Worm (Caenorhabditis elegans) whole organism, young adult: ENCODE data around the gene cka-2.
A peak's percentile ranks its signal among the peaks of the same experiment; 100 is the strongest.

Experiments used
- C17E4.6 ChIP-seq: fragments of 200-800 bp; sonication (Bioruptor generic); IDR thresholded peaks from 2 replicates; pipeline ENCODE4 v1.3.6; 2022; ENCODE audit warnings: missing genetic modification reagents, missing genetic modification characterization, missing compliant biosample characterization
- F22D6.2 ChIP-seq: sonication (generic microtip); optimal IDR thresholded peaks from 2 replicates; lab custom pipeline; 2016; ENCODE audit warnings: mild to moderate bottlenecking, missing genetic modification characterization, missing compliant biosample characterization
- F37B4.10 ChIP-seq: fragments of 200-800 bp; sonication (Bioruptor generic); IDR thresholded peaks from 2 replicates; pipeline ENCODE4 v1.3.6; 2022; ENCODE audit warnings: missing genetic modification characterization, missing compliant biosample characterization
- F49E8.2 ChIP-seq: sonication (generic microtip); optimal IDR thresholded peaks from 3 replicates; lab custom pipeline; 2017; ENCODE audit warnings: missing genetic modification characterization, mild to moderate bottlenecking, missing compliant biosample characterization, antibody characterized with exemption, moderate library complexity; ENCODE audit not compliant: insufficient read depth
- K11D2.4 ChIP-seq: fragments of 200-800 bp; sonication (Bioruptor generic); IDR thresholded peaks from 2 replicates; pipeline ENCODE4 v1.3.6; 2022; ENCODE audit warnings: missing genetic modification reagents, missing genetic modification characterization, missing compliant biosample characterization
- K12H6.12 ChIP-seq: fragments of 200-800 bp; sonication (Bioruptor generic); optimal IDR thresholded peaks from 2 replicates; lab custom pipeline; 2018; ENCODE audit warnings: mild to moderate bottlenecking, missing genetic modification characterization, missing compliant biosample characterization
- Y79H2A.3 ChIP-seq: fragments of 200-800 bp; sonication (Bioruptor generic); conservative IDR thresholded peaks from 2 replicates; pipeline ENCODE4 v1.3.6; 2022; ENCODE audit warnings: missing genetic modification reagents, missing genetic modification characterization, missing compliant biosample characterization
- Y95B8A.8 ChIP-seq: fragments of 200-800 bp; sonication (Bioruptor generic); IDR thresholded peaks from 2 replicates; pipeline ENCODE4 v1.3.6; 2022; ENCODE audit warnings: missing genetic modification reagents, missing genetic modification characterization, missing compliant biosample characterization
- athp-1 ChIP-seq: sonication (generic microtip); optimal IDR thresholded peaks from 2 replicates; lab custom pipeline; 2017; ENCODE audit warnings: mild to moderate bottlenecking, missing genetic modification characterization, missing compliant biosample characterization
- attf-5 ChIP-seq: fragments of 200-800 bp; sonication (Bioruptor generic); optimal IDR thresholded peaks from 2 replicates; lab custom pipeline; 2018; ENCODE audit warnings: mild to moderate bottlenecking, missing genetic modification characterization, missing compliant biosample characterization
- bed-2 ChIP-seq: fragments of 200-800 bp; sonication (Bioruptor generic); IDR thresholded peaks from 2 replicates; pipeline ENCODE4 v1.3.6; 2022; ENCODE audit warnings: missing genetic modification reagents, missing genetic modification characterization, missing compliant biosample characterization
- cebp-1 ChIP-seq, 2 experiments: fragments of 200-800 bp in 1 of 2; sonication (Bioruptor generic) in 1 of 2; sonication (generic microtip) in 1 of 2; IDR thresholded peaks in 1 of 2; optimal IDR thresholded peaks in 1 of 2; 2 replicates each; pipeline versions ENCODE4 v1.3.6 to Lab custom; 2017 to 2022; ENCODE audit warnings: missing compliant biosample characterization in 2 of 2, missing genetic modification characterization in 2 of 2, mild to moderate bottlenecking in 1 of 2, missing genetic modification reagents in 1 of 2, moderate library complexity in 1 of 2
- chd-7 ChIP-seq: sonication (generic microtip); optimal IDR thresholded peaks from 2 replicates; lab custom pipeline; 2016; ENCODE audit warnings: mild to moderate bottlenecking, missing genetic modification characterization, moderate library complexity, missing compliant biosample characterization
- die-1 ChIP-seq: sonication (generic microtip); optimal IDR thresholded peaks from 2 replicates; lab custom pipeline; 2016; ENCODE audit warnings: missing genotype, mild to moderate bottlenecking, missing genetic modification characterization, missing compliant biosample characterization
- dox-1 ChIP-seq: fragments of 200-800 bp; sonication (Bioruptor generic); IDR thresholded peaks from 2 replicates; pipeline ENCODE4 v1.3.6; 2022; ENCODE audit warnings: missing genetic modification reagents, missing genetic modification characterization, missing compliant biosample characterization
- dpff-1 ChIP-seq: sonication (generic microtip); optimal IDR thresholded peaks from 2 replicates; lab custom pipeline; 2017; ENCODE audit warnings: mild to moderate bottlenecking, missing genetic modification characterization, missing compliant biosample characterization
- dpl-1 ChIP-seq: fragments of 150-350 bp; optimal IDR thresholded peaks from 2 replicates; lab custom pipeline; 2014; ENCODE audit warnings: missing biosample characterization, missing genetic modification reagents, missing genetic modification characterization
- egl-18 ChIP-seq: fragments of 200-800 bp; sonication (Bioruptor generic); IDR thresholded peaks from 2 replicates; pipeline ENCODE4 v1.3.6; 2022; ENCODE audit warnings: missing genetic modification reagents, missing genetic modification characterization, missing compliant biosample characterization
- egl-44 ChIP-seq: fragments of 200-800 bp; sonication (Bioruptor generic); IDR thresholded peaks from 2 replicates; pipeline ENCODE4 v1.3.6; 2022; ENCODE audit warnings: missing genetic modification reagents, missing genetic modification characterization, missing compliant biosample characterization
- egrh-3 ChIP-seq: fragments of 200-800 bp; sonication (Bioruptor generic); IDR thresholded peaks from 2 replicates; pipeline ENCODE4 v1.3.6; 2022; ENCODE audit warnings: missing genetic modification reagents, missing genetic modification characterization, missing compliant biosample characterization
- ets-4 ChIP-seq: fragments of 200-800 bp; sonication (Bioruptor generic); optimal IDR thresholded peaks from 2 replicates; lab custom pipeline; 2018; ENCODE audit warnings: mild to moderate bottlenecking, missing genetic modification characterization, missing compliant biosample characterization
- fkh-3 ChIP-seq: sonication (generic microtip); optimal IDR thresholded peaks from 2 replicates; lab custom pipeline; 2016; ENCODE audit warnings: mild to moderate bottlenecking, missing genetic modification characterization, missing compliant biosample characterization
- hlh-12 ChIP-seq: sonication (generic microtip); optimal IDR thresholded peaks from 2 replicates; lab custom pipeline; 2016; ENCODE audit warnings: missing genetic modification characterization, missing compliant biosample characterization
- hmg-1.2 ChIP-seq: fragments of 200-800 bp; sonication (Bioruptor generic); IDR thresholded peaks from 2 replicates; pipeline ENCODE4 v1.3.6; 2022; ENCODE audit warnings: missing genetic modification reagents, missing genetic modification characterization, missing compliant biosample characterization
- hrde-1 ChIP-seq: sonication (generic microtip); optimal IDR thresholded peaks from 2 replicates; lab custom pipeline; 2016; ENCODE audit warnings: missing genetic modification characterization, mild to moderate bottlenecking, missing compliant biosample characterization, moderate library complexity, missing genotype, missing genetic modification reagents, borderline replicate concordance
- let-526 ChIP-seq: fragments of 200-800 bp; sonication (Bioruptor generic); IDR thresholded peaks from 2 replicates; pipeline ENCODE4 v1.3.6; 2022; ENCODE audit warnings: missing genetic modification reagents, missing genetic modification characterization, missing compliant biosample characterization
- lin-26 ChIP-seq: fragments of 200-800 bp; sonication (Bioruptor generic); IDR thresholded peaks from 2 replicates; pipeline ENCODE4 v1.3.6; 2022; ENCODE audit warnings: missing genetic modification reagents, missing genetic modification characterization, missing compliant biosample characterization
- madf-3 ChIP-seq: fragments of 200-800 bp; sonication (Bioruptor generic); IDR thresholded peaks from 2 replicates; pipeline ENCODE4 v1.3.6; 2022; ENCODE audit warnings: missing genetic modification reagents, missing genetic modification characterization, missing compliant biosample characterization
- madf-6 ChIP-seq: fragments of 200-800 bp; sonication (Bioruptor generic); IDR thresholded peaks from 2 replicates; pipeline ENCODE4 v1.3.6; 2022; ENCODE audit warnings: missing genetic modification reagents, missing genetic modification characterization, missing compliant biosample characterization
- nfya-2 ChIP-seq: fragments of 200-800 bp; sonication (Bioruptor generic); IDR thresholded peaks from 2 replicates; pipeline ENCODE4 v1.3.6; 2022; ENCODE audit warnings: missing genetic modification reagents, missing genetic modification characterization, missing compliant biosample characterization
- nfyb-1 ChIP-seq: fragments of 200-800 bp; sonication (Bioruptor generic); IDR thresholded peaks from 2 replicates; pipeline ENCODE4 v1.3.6; 2022; ENCODE audit warnings: missing genetic modification reagents, missing genetic modification characterization, missing compliant biosample characterization
- nhr-120 ChIP-seq: fragments of 200-800 bp; sonication (Bioruptor generic); IDR thresholded peaks from 2 replicates; pipeline ENCODE4 v1.3.6; 2022; ENCODE audit warnings: missing genetic modification characterization, missing compliant biosample characterization
- nhr-179 ChIP-seq: sonication (generic microtip); optimal IDR thresholded peaks from 2 replicates; lab custom pipeline; 2016; ENCODE audit warnings: mild to moderate bottlenecking, missing genetic modification characterization, missing compliant biosample characterization
- pha-4 ChIP-seq: fragments of 150-350 bp; sonication (generic microtip); optimal IDR thresholded peaks from 2 replicates; lab custom pipeline; 2014; ENCODE audit warnings: missing biosample characterization, missing genetic modification reagents, missing genetic modification characterization
- rec-8 ChIP-seq, 2 experiments: sonication (generic microtip); optimal IDR thresholded peaks; 2 replicates each; lab custom pipeline; 2016; ENCODE audit warnings: mild to moderate bottlenecking in 2 of 2, missing genetic modification characterization in 2 of 2, missing genetic modification reagents in 2 of 2, missing genotype in 2 of 2, missing biosample characterization in 1 of 2, missing compliant biosample characterization in 1 of 2, moderate library complexity in 1 of 2
- somi-1 ChIP-seq: fragments of 200-800 bp; sonication (Bioruptor generic); optimal IDR thresholded peaks from 2 replicates; lab custom pipeline; 2018; ENCODE audit warnings: mild to moderate bottlenecking, missing genetic modification characterization, missing compliant biosample characterization
- unc-130 ChIP-seq: sonication (generic microtip); optimal IDR thresholded peaks from 2 replicates; lab custom pipeline; 2016; ENCODE audit warnings: missing genetic modification reagents, missing genetic modification characterization, missing compliant biosample characterization
- xnd-1 ChIP-seq: sonication (generic microtip); optimal IDR thresholded peaks from 2 replicates; lab custom pipeline; 2016; ENCODE audit warnings: missing genotype, missing genetic modification reagents, missing genetic modification characterization, missing compliant biosample characterization
- zim-3 ChIP-seq: sonication (generic microtip); optimal IDR thresholded peaks from 2 replicates; lab custom pipeline; 2017; ENCODE audit warnings: mild to moderate bottlenecking, missing genetic modification characterization, moderate library complexity, missing compliant biosample characterization
- ztf-25 ChIP-seq: fragments of 200-800 bp; sonication (Bioruptor generic); IDR thresholded peaks from 2 replicates; pipeline ENCODE4 v1.3.6; 2022; ENCODE audit warnings: missing genetic modification reagents, missing genetic modification characterization, missing compliant biosample characterization

Gene cka-2

DNA sequence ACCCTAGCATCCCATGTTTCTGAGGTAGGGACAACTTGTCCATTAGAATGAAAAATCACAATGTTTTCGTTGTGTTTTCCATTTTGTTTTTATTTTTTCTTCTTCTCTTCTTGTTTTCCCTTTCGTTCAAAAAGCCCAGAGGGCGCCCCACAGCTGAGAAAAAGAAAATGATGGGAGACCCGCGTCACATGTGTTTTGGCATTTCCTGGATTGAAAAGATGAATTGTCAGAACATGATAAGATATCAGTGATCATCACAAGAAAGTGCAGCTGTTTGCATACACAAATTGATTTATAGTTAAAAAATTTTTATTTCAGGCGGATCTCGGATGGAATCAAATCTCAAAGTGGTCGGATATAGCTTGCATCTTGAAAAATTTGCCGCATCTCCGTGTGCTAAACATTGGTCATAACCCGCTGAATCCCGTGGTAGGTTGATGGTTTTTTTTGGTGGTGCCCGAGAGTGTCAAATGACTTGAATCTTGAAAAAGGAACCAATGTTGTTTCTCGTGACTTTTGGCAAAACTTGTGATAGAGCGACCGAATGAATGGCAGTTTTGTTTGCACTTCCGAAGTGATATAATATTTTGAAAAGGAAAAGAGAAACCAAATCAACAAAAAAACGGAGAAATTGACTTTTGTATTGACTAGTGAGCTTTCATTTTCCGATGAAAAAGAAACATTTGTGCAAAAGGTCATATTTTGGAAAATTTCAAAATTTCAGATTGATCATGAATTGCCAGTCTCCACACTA, 19.6 kb upstream of the cka-2 start:
- TF ChIP-seq Y79H2A.3 (GFP tag; lab: Robert Waterston, UW) (no peak), K12H6.12 (no peak), zim-3 (tag; lab: Kevin White, UChicago) (no peak), die-1 (tag; lab: Kevin White, UChicago) (no peak), chd-7 (no peak), somi-1 (no peak), F37B4.10 (GFP tag; lab: Robert Waterston, UW) (no peak), nfya-2 (no peak), egl-44 (no peak), rec-8 (tag; optimal IDR thresholded peaks at IDR 0.05; lab: Kevin White, UChicago) (no peak), hmg-1.2 (no peak), ztf-25 (no peak), xnd-1 (no peak), nhr-179 (no peak), hrde-1 (tag; lab: Kevin White, UChicago) (no peak), K11D2.4 (GFP tag; lab: Robert Waterston, UW) (0 out of 2 replicates have a peak, but pooled peaks have one; percentile 36), dpff-1 (tag; lab: Kevin White, UChicago) (no peak), Y95B8A.8 (no peak), fkh-3 (tag; lab: Kevin White, UChicago) (no peak), dox-1 (0 out of 2 replicates have a peak, but pooled peaks have one; percentile 4), hlh-12 (tag; lab: Kevin White, UChicago) (no peak), nhr-120 (no peak), let-526 (GFP tag; lab: Robert Waterston, UW) (0 out of 2 replicates have a peak, but pooled peaks have one; percentile 29), pha-4 (tag; lab: Kevin White, UChicago) (peak; percentile 17), madf-3 (no peak), lin-26 (no peak), athp-1 (tag; lab: Kevin White, UChicago) (no peak), F22D6.2 (tag; lab: Kevin White, UChicago) (no peak), nfyb-1 (no peak), dpl-1 (GFP tag; lab: Kevin White, UChicago) (no peak), F49E8.2 (tag; lab: Kevin White, UChicago) (no peak), egrh-3 (GFP tag; lab: Robert Waterston, UW) (no peak), bed-2 (no peak), madf-6 (GFP tag; lab: Robert Waterston, UW) (no peak), cebp-1 (GFP tag; IDR thresholded peaks at IDR 0.05; lab: Robert Waterston, UW) (no peak), cebp-1 (tag; optimal IDR thresholded peaks at IDR 0.05; lab: Kevin White, UChicago) (peak; percentile 47), C17E4.6 (GFP tag; lab: Robert Waterston, UW) (no peak), attf-5 (peak; percentile 21), ets-4 (GFP tag; lab: Kevin White, UChicago) (no peak)
- TF ChIP-seq, all 124 proteins: peak for 6

DNA sequence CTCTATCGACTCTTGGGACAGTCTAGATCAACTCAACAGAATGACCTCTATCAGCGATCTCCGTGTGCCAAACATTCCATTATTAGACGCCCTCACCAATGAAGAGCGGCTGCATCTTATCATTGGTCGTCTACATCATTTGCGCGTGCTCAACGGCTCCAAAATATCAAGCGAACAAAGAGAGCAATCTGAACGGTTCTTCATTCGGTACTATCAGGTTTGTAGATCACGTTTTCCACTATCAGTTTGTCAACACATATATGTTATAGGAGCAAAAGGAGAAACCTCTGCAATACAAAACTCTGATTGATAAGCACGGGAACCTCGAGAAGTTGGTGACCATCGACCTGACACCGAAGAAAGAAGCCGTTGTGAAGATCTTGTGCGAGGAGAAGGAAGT, 17.5 kb upstream of the cka-2 start:
- TF ChIP-seq egl-18 (GFP tag; lab: Robert Waterston, UW) (no peak), dpff-1 (tag; lab: Kevin White, UChicago) (no peak), unc-130 (no peak)
